Fruit fly (Drosophila melanogaster) whole organism, embryonic: ENCODE data around the gene nompB.

Experiments used
- ATbp ChIP-seq: fragments of 200-800 bp; sonication (Bioruptor generic); optimal IDR thresholded peaks from 2 replicates; lab custom pipeline; 2017; ENCODE audit warnings: missing biosample characterization, mild to moderate bottlenecking, missing genetic modification characterization, missing genetic modification reagents
- CG10267 ChIP-seq: fragments of 200-800 bp; sonication (Bioruptor generic); optimal IDR thresholded peaks from 2 replicates; lab custom pipeline; 2018; ENCODE audit warnings: missing biosample characterization, mild to moderate bottlenecking, missing genetic modification characterization, moderate library complexity
- CG10321 ChIP-seq: fragments of 200-800 bp; sonication (Bioruptor generic); IDR thresholded peaks from 2 replicates; pipeline ENCODE4 v1.3.6; 2022; ENCODE audit warnings: missing biosample characterization, missing genetic modification characterization
- CG11247 ChIP-seq: fragments of 200-800 bp; sonication (Bioruptor generic); IDR thresholded peaks from 2 replicates; pipeline ENCODE4 v1.3.6; 2022; ENCODE audit warnings: missing biosample characterization, missing genetic modification characterization
- CG12942 ChIP-seq: fragments of 200-800 bp; sonication (Bioruptor generic); optimal IDR thresholded peaks from 3 replicates; lab custom pipeline; 2016; ENCODE audit warnings: missing biosample characterization, missing genetic modification characterization
- CG13424 ChIP-seq: fragments of 200-800 bp; sonication (Bioruptor generic); optimal IDR thresholded peaks from 2 replicates; lab custom pipeline; 2019; ENCODE audit warnings: missing biosample characterization, mild to moderate bottlenecking, missing genetic modification characterization, moderate library complexity
- CG15269 ChIP-seq: fragments of 200-800 bp; sonication (Bioruptor generic); optimal IDR thresholded peaks from 2 replicates; lab custom pipeline; 2018; ENCODE audit warnings: missing biosample characterization, mild to moderate bottlenecking, missing genetic modification characterization, moderate library complexity
- CG17359 ChIP-seq: fragments of 200-800 bp; sonication (Bioruptor generic); optimal IDR thresholded peaks from 3 replicates; lab custom pipeline; 2018; ENCODE audit warnings: missing biosample characterization, mild to moderate bottlenecking, missing genetic modification characterization, moderate library complexity
- CG17568 ChIP-seq: fragments of 200-800 bp; sonication (Bioruptor generic); optimal IDR thresholded peaks from 2 replicates; lab custom pipeline; 2018; ENCODE audit warnings: missing biosample characterization, mild to moderate bottlenecking, missing genetic modification characterization, moderate library complexity
- CG17612 ChIP-seq: fragments of 200-800 bp; sonication (Bioruptor generic); IDR thresholded peaks from 2 replicates; pipeline ENCODE4 v1.3.6; 2022; ENCODE audit warnings: missing biosample characterization, missing genetic modification characterization
- CG17912 ChIP-seq: fragments of 200-800 bp; sonication (Bioruptor generic); optimal IDR thresholded peaks from 2 replicates; lab custom pipeline; 2018; ENCODE audit warnings: missing biosample characterization, mild to moderate bottlenecking, missing genetic modification characterization
- CG2199 ChIP-seq: fragments of 200-800 bp; sonication (Bioruptor generic); IDR thresholded peaks from 3 replicates; pipeline ENCODE4 v1.3.6; 2022; ENCODE audit warnings: missing biosample characterization, missing genetic modification characterization
- CG2875 ChIP-seq: fragments of 200-800 bp; sonication (Bioruptor generic); optimal IDR thresholded peaks from 2 replicates; lab custom pipeline; 2017; ENCODE audit warnings: missing biosample characterization, mild to moderate bottlenecking, missing genetic modification characterization, missing genetic modification reagents
- CG32532 ChIP-seq: fragments of 200-800 bp; sonication (Bioruptor generic); IDR thresholded peaks from 2 replicates; pipeline ENCODE4 v1.3.6; 2022; ENCODE audit warnings: missing biosample characterization, missing genetic modification characterization
- CG32767 ChIP-seq: fragments of 200-800 bp; sonication (Bioruptor generic); IDR thresholded peaks from 2 replicates; pipeline ENCODE4 v1.3.6; 2022; ENCODE audit warnings: missing biosample characterization, missing genetic modification characterization
- CG33213 ChIP-seq: fragments of 200-800 bp; sonication (Bioruptor generic); optimal IDR thresholded peaks from 3 replicates; lab custom pipeline; 2016; ENCODE audit warnings: missing biosample characterization, missing genetic modification characterization
- CG3407 ChIP-seq: fragments of 200-800 bp; sonication (Bioruptor generic); optimal IDR thresholded peaks from 2 replicates; lab custom pipeline; 2018; ENCODE audit warnings: missing biosample characterization, mild to moderate bottlenecking, missing genetic modification characterization
- CG34422 ChIP-seq: fragments of 200-800 bp; sonication (Bioruptor generic); IDR thresholded peaks from 3 replicates; pipeline ENCODE4 v1.3.6; 2022; ENCODE audit warnings: missing biosample characterization, missing genetic modification characterization
- CG4360 ChIP-seq: fragments of 200-800 bp; sonication (Bioruptor generic); IDR thresholded peaks from 2 replicates; pipeline ENCODE4 v1.3.6; 2022; ENCODE audit warnings: missing biosample characterization, missing genetic modification characterization
- CG4730 ChIP-seq: fragments of 200-800 bp; sonication (Bioruptor generic); IDR thresholded peaks from 2 replicates; pipeline ENCODE4 v1.3.6; 2022; ENCODE audit warnings: missing biosample characterization, missing genetic modification characterization
- CG6175 ChIP-seq: fragments of 200-800 bp; sonication (Bioruptor generic); IDR thresholded peaks from 3 replicates; pipeline ENCODE4 v1.3.6; 2022; ENCODE audit warnings: missing biosample characterization, missing genetic modification characterization
- CG7271 ChIP-seq: fragments of 200-800 bp; sonication (Bioruptor generic); optimal IDR thresholded peaks from 2 replicates; lab custom pipeline; 2018; ENCODE audit warnings: missing biosample characterization, mild to moderate bottlenecking, missing genetic modification characterization, moderate library complexity
- CG7357 ChIP-seq: fragments of 200-800 bp; sonication (Bioruptor generic); IDR thresholded peaks from 3 replicates; pipeline ENCODE4 v1.3.6; 2022; ENCODE audit warnings: missing biosample characterization, missing genetic modification characterization
- CG7839 ChIP-seq: fragments of 200-800 bp; sonication (Bioruptor generic); optimal IDR thresholded peaks from 3 replicates; lab custom pipeline; 2018; ENCODE audit warnings: missing biosample characterization, mild to moderate bottlenecking, missing genetic modification characterization, moderate library complexity
- CG7963 ChIP-seq: fragments of 200-800 bp; sonication (Bioruptor generic); IDR thresholded peaks from 3 replicates; pipeline ENCODE4 v1.3.6; 2022; ENCODE audit warnings: missing biosample characterization, missing genetic modification characterization; ENCODE audit not compliant: partially characterized antibody
- CG8944 ChIP-seq: fragments of 200-800 bp; sonication (Bioruptor generic); optimal IDR thresholded peaks from 3 replicates; lab custom pipeline; 2016; ENCODE audit warnings: missing biosample characterization, missing genetic modification characterization
- CG9437 ChIP-seq: fragments of 200-800 bp; sonication (Bioruptor generic); optimal IDR thresholded peaks from 2 replicates; lab custom pipeline; 2018; ENCODE audit warnings: missing biosample characterization, mild to moderate bottlenecking, missing genetic modification characterization
- Dek ChIP-seq: fragments of 200-800 bp; sonication (Bioruptor generic); optimal IDR thresholded peaks from 3 replicates; lab custom pipeline; 2019; ENCODE audit warnings: missing biosample characterization, mild to moderate bottlenecking, missing genetic modification characterization, moderate library complexity
- HLH4C ChIP-seq: fragments of 200-800 bp; sonication (Bioruptor generic); IDR thresholded peaks from 3 replicates; pipeline ENCODE4 v1.3.6; 2022; ENCODE audit warnings: missing biosample characterization, missing genetic modification characterization; ENCODE audit not compliant: partially characterized antibody
- MTF-1 ChIP-seq: fragments of 200-800 bp; sonication (Bioruptor generic); optimal IDR thresholded peaks from 2 replicates; lab custom pipeline; 2018; ENCODE audit warnings: missing biosample characterization, mild to moderate bottlenecking, missing genetic modification characterization, borderline replicate concordance
- Meics ChIP-seq: fragments of 200-800 bp; sonication (Bioruptor generic); optimal IDR thresholded peaks from 2 replicates; lab custom pipeline; 2017; ENCODE audit warnings: missing biosample characterization, mild to moderate bottlenecking, missing genetic modification characterization
- Oli ChIP-seq: fragments of 200-800 bp; sonication (Bioruptor generic); optimal IDR thresholded peaks from 2 replicates; lab custom pipeline; 2018; ENCODE audit warnings: missing biosample characterization, mild to moderate bottlenecking, missing genetic modification characterization, moderate library complexity
- Rx ChIP-seq: fragments of 200-800 bp; sonication (Bioruptor generic); IDR thresholded peaks from 2 replicates; pipeline ENCODE4 v1.3.6; 2022; ENCODE audit warnings: missing biosample characterization, missing genetic modification characterization
- cas ChIP-seq: fragments of 200-800 bp; sonication (Bioruptor generic); IDR thresholded peaks from 2 replicates; pipeline ENCODE4 v1.3.6; 2022; ENCODE audit warnings: missing biosample characterization, missing genetic modification characterization
- caup ChIP-seq: fragments of 200-800 bp; sonication (Bioruptor generic); optimal IDR thresholded peaks from 3 replicates; lab custom pipeline; 2017; ENCODE audit warnings: missing biosample characterization, mild to moderate bottlenecking, missing genetic modification characterization, moderate library complexity; ENCODE audit not compliant: severe bottlenecking
- fd3F ChIP-seq: fragments of 200-800 bp; sonication (Bioruptor generic); optimal IDR thresholded peaks from 2 replicates; lab custom pipeline; 2018; ENCODE audit warnings: missing biosample characterization, mild to moderate bottlenecking, missing genetic modification characterization, moderate library complexity
- gce ChIP-seq: fragments of 200-800 bp; sonication (Bioruptor generic); IDR thresholded peaks from 3 replicates; pipeline ENCODE4 v1.3.6; 2022; ENCODE audit warnings: missing biosample characterization, missing genetic modification characterization
- h ChIP-seq: fragments of >200 bp; optimal IDR thresholded peaks from 2 replicates; lab custom pipeline; 2017
- jing ChIP-seq: fragments of 200-800 bp; sonication (Bioruptor generic); optimal IDR thresholded peaks from 2 replicates; lab custom pipeline; 2018; ENCODE audit warnings: missing biosample characterization, mild to moderate bottlenecking, missing genetic modification characterization
- lola ChIP-seq, 3 experiments: fragments of >200 bp in 2 of 3; fragments of 200-800 bp in 1 of 3; sonication (Bioruptor generic) in 1 of 3; optimal IDR thresholded peaks; 2 replicates each; lab custom pipeline; 2017 to 2019; ENCODE audit warnings: missing biosample characterization in 3 of 3, missing genetic modification characterization in 3 of 3, mild to moderate bottlenecking in 1 of 3, moderate library complexity in 1 of 3
- mam ChIP-seq: fragments of 200-800 bp; sonication (Bioruptor generic); optimal IDR thresholded peaks from 3 replicates; lab custom pipeline; 2016; ENCODE audit warnings: missing biosample characterization, missing genetic modification characterization
- ro ChIP-seq: fragments of 200-800 bp; sonication (Bioruptor generic); IDR thresholded peaks from 2 replicates; pipeline ENCODE4 v1.3.6; 2022; ENCODE audit warnings: missing biosample characterization, missing genetic modification characterization
- salm ChIP-seq: fragments of 200-800 bp; sonication (Bioruptor generic); optimal IDR thresholded peaks from 2 replicates; lab custom pipeline; 2018; ENCODE audit warnings: missing biosample characterization, mild to moderate bottlenecking, missing genetic modification characterization
- sob ChIP-seq: fragments of 200-800 bp; sonication (Bioruptor generic); IDR thresholded peaks from 2 replicates; pipeline ENCODE4 v1.3.6; 2022; ENCODE audit warnings: missing biosample characterization, missing genetic modification characterization
- stc ChIP-seq: fragments of 200-800 bp; sonication (Bioruptor generic); IDR thresholded peaks from 2 replicates; pipeline ENCODE4 v1.3.6; 2022; ENCODE audit warnings: missing biosample characterization, missing genetic modification characterization
- trem ChIP-seq: fragments of 200-800 bp; optimal IDR thresholded peaks from 3 replicates; lab custom pipeline; 2019; ENCODE audit warnings: missing biosample characterization, mild to moderate bottlenecking, missing genetic modification characterization, moderate library complexity
- trh ChIP-seq: fragments of 200-800 bp; sonication (Bioruptor generic); optimal IDR thresholded peaks from 2 replicates; lab custom pipeline; 2016; ENCODE audit warnings: missing biosample characterization, missing genetic modification characterization
- unpg ChIP-seq: fragments of 200-800 bp; sonication (Bioruptor generic); optimal IDR thresholded peaks from 3 replicates; lab custom pipeline; 2018; ENCODE audit warnings: missing biosample characterization, mild to moderate bottlenecking, missing genetic modification characterization, moderate library complexity

Gene nompB

dm6 chr2L:21623685-21624471, 34.7 kb upstream of the nompB start, which contains the start of gene CG2201 (continued):
- TF ChIP-seq fd3F: peak; percentile 8
- peak; percentile 64 for TF ChIP-seq CG2875 (GFP tag; lab: Kevin White, UChicago)
- peak; percentile 59; the same call in 1 of the 2 replicates for TF ChIP-seq CG32767 (GFP tag; lab: Robert Waterston, UW)
- TF ChIP-seq CG32532 (GFP tag; lab: Robert Waterston, UW): peak; percentile 49
- TF ChIP-seq jing (GFP tag; lab: Kevin White, UChicago): peak; percentile 16
- peak; percentile 19 for TF ChIP-seq salm (tag; lab: Kevin White, UChicago)
- TF ChIP-seq CG34422 (GFP tag; lab: Robert Waterston, UW): 0 out of 3 replicates have a peak, but pooled peaks have one; percentile 29
- peak; percentile 58 for TF ChIP-seq CG17568 (GFP tag; lab: Kevin White, UChicago)
- TF ChIP-seq trem (tag; lab: Kevin White, UChicago): peak; percentile 48
- TF ChIP-seq unpg (GFP tag; lab: Kevin White, UChicago): peak; percentile 54
- TF ChIP-seq h (lab: Kevin White, UChicago): no peak
- 0 out of 2 replicates have a peak, but pooled peaks have one; percentile 5 for TF ChIP-seq CG17612 (GFP tag; lab: Robert Waterston, UW)
- TF ChIP-seq Dek: peak; percentile 1
- peak; percentile 66 for TF ChIP-seq CG13424 (tag; lab: Kevin White, UChicago)
- peak; percentile 7; the same call in 1 of the 2 replicates for TF ChIP-seq CG10321
- 0 out of 3 replicates have a peak, but pooled peaks have one; percentile 47 for TF ChIP-seq gce (GFP tag; lab: Robert Waterston, UW)
- TF ChIP-seq CG8944 (GFP tag; lab: Kevin White, UChicago): no peak
- TF ChIP-seq CG7839 (tag; lab: Kevin White, UChicago): peak; percentile 33
- peak; percentile 52 for TF ChIP-seq MTF-1 (GFP tag; lab: Kevin White, UChicago)
- peak; percentile 58 for TF ChIP-seq CG17359 (tag; lab: Kevin White, UChicago)
- peak; percentile 40; the same call in 1 of the 2 replicates for TF ChIP-seq CG4360 (GFP tag; lab: Robert Waterston, UW)
- peak; percentile 16; the same call in 1 of the 3 replicates for TF ChIP-seq CG7357
- peak; percentile 61 for TF ChIP-seq CG11247
- TF ChIP-seq stc (GFP tag; lab: Robert Waterston, UW): no peak; the same call in 1 of the 2 replicates
- no peak for TF ChIP-seq CG6175
- no peak for TF ChIP-seq cas (GFP tag; lab: Robert Waterston, UW)
- peak in 1 of 3 experiments; percentile 24 for TF ChIP-seq lola (GFP tag; optimal IDR thresholded peaks at IDR 0.05; lab: Kevin White, UChicago)
- TF ChIP-seq caup (GFP tag; lab: Kevin White, UChicago): peak; percentile 19
- TF ChIP-seq CG15269 (tag; lab: Kevin White, UChicago): peak; percentile 53
- no peak; the same call in 1 of the 2 replicates for TF ChIP-seq Rx
- peak; percentile 4 for TF ChIP-seq CG10267
- TF ChIP-seq trh: peak; percentile 56
- TF ChIP-seq HLH4C (GFP tag; lab: Robert Waterston, UW): 0 out of 3 replicates have a peak, but pooled peaks have one; percentile 43
- peak; percentile 90 for TF ChIP-seq CG2199
- TF ChIP-seq sob: peak; percentile 40; the same call in 1 of the 2 replicates
- peak; percentile 80 for TF ChIP-seq CG17912 (GFP tag; lab: Kevin White, UChicago)
- TF ChIP-seq ATbp (GFP tag; lab: Kevin White, UChicago): peak; percentile 74
- no peak for TF ChIP-seq CG7963 (GFP tag; lab: Robert Waterston, UW)
- TF ChIP-seq CG4730 (GFP tag; lab: Robert Waterston, UW): no peak
- peak; percentile 14 for TF ChIP-seq CG33213 (GFP tag; lab: Kevin White, UChicago)
- peak; percentile 40 for TF ChIP-seq Meics
- no peak for TF ChIP-seq ro
- TF ChIP-seq CG7271 (tag; lab: Kevin White, UChicago): no peak
- TF ChIP-seq Oli (tag; lab: Kevin White, UChicago): peak; percentile 59
- TF ChIP-seq CG3407: peak; percentile 74
- no peak for TF ChIP-seq CG9437 (GFP tag; lab: Kevin White, UChicago)
- peak; percentile 27 for TF ChIP-seq CG12942 (GFP tag; lab: Kevin White, UChicago)
- TF ChIP-seq mam (GFP tag; lab: Kevin White, UChicago): peak; percentile 2
